Worm (Caenorhabditis elegans) whole organism, late embryonic: Measurements from ENCODE around the gene srg-50.

Source experiments
- ahr-1 ChIP-seq: sonication (generic microtip); optimal IDR thresholded peaks from 2 replicates; lab custom pipeline; 2016; ENCODE audit warnings: missing genetic modification characterization, missing compliant biosample characterization
- ama-1 ChIP-seq: fragments of 150-350 bp; optimal IDR thresholded peaks from 2 replicates; lab custom pipeline; 2014
- ceh-31 ChIP-seq: sonication (generic microtip); optimal IDR thresholded peaks from 2 replicates; lab custom pipeline; 2016; ENCODE audit warnings: missing genetic modification characterization, missing compliant biosample characterization
- che-1 ChIP-seq: sonication (generic microtip); optimal IDR thresholded peaks from 2 replicates; lab custom pipeline; 2016; ENCODE audit warnings: mild to moderate bottlenecking, missing genetic modification characterization, missing compliant biosample characterization
- eyg-1 ChIP-seq: sonication (generic microtip); optimal IDR thresholded peaks from 2 replicates; lab custom pipeline; 2016; ENCODE audit warnings: missing genotype, missing genetic modification characterization, missing compliant biosample characterization
- lin-11 ChIP-seq: fragments of 200-800 bp; sonication (Bioruptor generic); optimal IDR thresholded peaks from 2 replicates; lab custom pipeline; 2018; ENCODE audit warnings: mild to moderate bottlenecking, missing genetic modification characterization, missing compliant biosample characterization
- nhr-11 ChIP-seq: fragments of 150-350 bp; optimal IDR thresholded peaks from 2 replicates; lab custom pipeline; 2014; ENCODE audit warnings: missing biosample characterization, missing genetic modification characterization
- pag-3 ChIP-seq: sonication (generic microtip); optimal IDR thresholded peaks from 2 replicates; lab custom pipeline; 2016; ENCODE audit warnings: missing compliant biosample characterization, missing genetic modification characterization, borderline replicate concordance
- pqm-1 ChIP-seq: sonication (generic microtip); optimal IDR thresholded peaks from 2 replicates; lab custom pipeline; 2016; ENCODE audit warnings: missing genetic modification characterization, missing compliant biosample characterization
- sox-4 ChIP-seq: sonication (generic microtip); optimal IDR thresholded peaks from 2 replicates; lab custom pipeline; 2017; ENCODE audit warnings: mild to moderate bottlenecking, missing genetic modification characterization, inconsistent platforms, missing compliant biosample characterization

ce11 chrIV:7057677-7058076 lies 17.3 kb downstream of the srg-50 start, which contains the start of gene srx-50:
- TF ChIP-seq sox-4 (no peak), ahr-1 (tag; lab: Kevin White, UChicago) (no peak), che-1 (tag; lab: Kevin White, UChicago) (no peak), nhr-11 (no peak), pqm-1 (tag; lab: Kevin White, UChicago) (no peak), ama-1 (lab: Kevin White, UChicago) (no peak), lin-11 (tag; lab: Kevin White, UChicago) (no peak), eyg-1 (tag; lab: Kevin White, UChicago) (no peak), pag-3 (tag; lab: Kevin White, UChicago) (no peak), ceh-31 (tag; lab: Kevin White, UChicago) (no peak)
